Worm (Caenorhabditis elegans) whole organism, midembryonic: ENCODE measurements around the gene srx-1.

ENCODE experiments used
- T22C8.4 ChIP-seq: fragments of 200-800 bp; sonication (Bioruptor generic); IDR thresholded peaks from 2 replicates; pipeline ENCODE4 v1.3.6; 2022; ENCODE audit warnings: missing genetic modification characterization, missing compliant biosample characterization
- cog-1 ChIP-seq: sonication (generic microtip); optimal IDR thresholded peaks from 2 replicates; lab custom pipeline; 2016; ENCODE audit warnings: missing genetic modification characterization, missing compliant biosample characterization
- flt-1 ChIP-seq: fragments of 200-800 bp; sonication (Bioruptor generic); IDR thresholded peaks from 2 replicates; pipeline ENCODE4 v1.3.6; 2022; ENCODE audit warnings: missing genetic modification characterization, missing compliant biosample characterization
- klf-2 ChIP-seq: fragments of 200-800 bp; sonication (Bioruptor generic); conservative IDR thresholded peaks from 2 replicates; pipeline ENCODE4 v1.3.6; 2022; ENCODE audit warnings: missing genetic modification reagents, missing genetic modification characterization, missing compliant biosample characterization
- med-1 ChIP-seq: sonication (generic microtip); optimal IDR thresholded peaks from 2 replicates; lab custom pipeline; 2017; ENCODE audit warnings: missing genetic modification characterization, mild to moderate bottlenecking, missing compliant biosample characterization, antibody characterized with exemption, missing genetic modification reagents; ENCODE audit not compliant: insufficient read depth
- ztf-23 ChIP-seq: fragments of 200-800 bp; sonication (Bioruptor generic); IDR thresholded peaks from 2 replicates; pipeline ENCODE4 v1.3.6; 2022; ENCODE audit warnings: missing genetic modification reagents, missing genetic modification characterization, missing compliant biosample characterization

DNA sequence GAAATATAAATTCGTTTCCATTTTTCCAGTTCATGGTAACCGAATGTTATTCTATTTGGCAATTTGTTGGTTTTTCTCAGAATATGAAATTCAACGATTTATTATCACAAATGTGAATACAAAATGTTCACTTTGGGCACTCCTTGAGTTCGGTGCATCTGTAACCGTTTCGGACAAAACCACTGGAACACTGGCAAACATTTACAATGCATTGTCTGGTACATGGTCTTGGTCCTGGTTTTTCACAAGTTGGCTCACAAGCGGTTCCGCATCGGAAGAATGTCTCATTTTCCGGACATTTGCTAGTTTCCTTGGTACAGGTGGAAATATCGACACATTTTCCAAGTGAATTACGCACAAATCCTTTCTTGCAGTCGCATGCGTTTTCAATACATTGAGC is 49.8 kb downstream of the srx-1 start:
- TF ChIP-seq ztf-23 (GFP tag; lab: Robert Waterston, UW) (no peak), flt-1 (GFP tag; lab: Robert Waterston, UW) (no peak), klf-2 (no peak), med-1 (GFP tag; lab: Kevin White, UChicago) (no peak), cog-1 (tag; lab: Kevin White, UChicago) (no peak), T22C8.4 (GFP tag; lab: Robert Waterston, UW) (no peak)
